Worm (Caenorhabditis elegans): ENCODE results near the gene F54B11.9.

Gene F54B11.9

DNA sequence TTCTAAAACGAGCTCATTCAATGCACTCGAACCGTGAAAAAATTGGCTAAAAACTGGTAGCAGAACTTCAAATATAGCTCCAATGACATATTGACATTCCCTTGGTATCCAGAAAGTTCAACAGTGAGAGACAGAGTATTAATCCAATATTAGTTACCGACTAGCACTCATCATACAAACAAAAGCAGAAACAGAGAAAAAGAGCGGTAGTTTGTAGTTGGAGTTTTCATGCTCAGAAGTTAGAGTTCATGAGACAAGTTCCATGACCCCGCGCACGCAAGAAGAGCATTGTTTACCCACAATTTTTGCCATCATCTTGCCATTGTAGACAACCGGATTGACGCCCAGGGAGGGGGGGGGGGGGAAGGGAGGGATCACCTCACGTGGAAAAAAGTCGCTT lies 48.9 kb downstream of the F54B11.9 start:
- TF ChIP-seq sdz-12 (GFP tag; optimal IDR thresholded peaks at IDR 0.05) = no peak
- TF ChIP-seq aly-2 (tag; optimal IDR thresholded peaks at IDR 0.05) = no peak
- TF ChIP-seq unc-62 (GFP tag; optimal IDR thresholded peaks at IDR 0.05 in 1 of 2) = peak in 1 of 2 experiments; percentile 55
- TF ChIP-seq unc-62 (tag; optimal IDR thresholded peaks at IDR 0.05) = no peak
- no peak for TF ChIP-seq nhr-11 (tag; optimal IDR thresholded peaks at IDR 0.05)

- no peak for TF ChIP-seq snpc-4 (tag; optimal IDR thresholded peaks at IDR 0.05)
- peak; percentile 52; the same call in 1 of the 2 replicates for TF ChIP-seq Y48G9A.11 (GFP tag; IDR thresholded peaks at IDR 0.05)
- TF ChIP-seq F26F4.8 (GFP tag; conservative IDR thresholded peaks at IDR 0.05) = 0 out of 2 replicates have a peak, but pooled peaks have one; percentile 38
- peak; percentile 11 for TF ChIP-seq hlh-11 (tag; optimal IDR thresholded peaks at IDR 0.05)
- no peak for TF ChIP-seq lin-15B (tag; optimal IDR thresholded peaks at IDR 0.05)
- peak; percentile 14; the same call in 1 of the 2 replicates for TF ChIP-seq hmg-1.1 (GFP tag; IDR thresholded peaks at IDR 0.05)
- TF ChIP-seq daf-16 (GFP tag; optimal IDR thresholded peaks at IDR 0.05) = peak in 1 of 2 experiments; percentile 10
- no peak for TF ChIP-seq daf-16 (tag; optimal IDR thresholded peaks at IDR 0.05)
- no peak for TF ChIP-seq hif-1 (tag; optimal IDR thresholded peaks at IDR 0.05)
- TF ChIP-seq dmd-6 (GFP tag; IDR thresholded peaks at IDR 0.05) = peak; percentile 34; the same call in 1 of the 2 replicates
- TF ChIP-seq dve-1 (tag; optimal IDR thresholded peaks at IDR 0.05; ENCODE audit: insufficient read depth) = peak; percentile 22
- peak; percentile 10 for TF ChIP-seq hlh-30 (tag; optimal IDR thresholded peaks at IDR 0.05; ENCODE audit: insufficient read depth)
- TF ChIP-seq lin-13 (GFP tag; optimal IDR thresholded peaks at IDR 0.05) = peak; percentile 20
- peak; percentile 23; the same call in 1 of the 2 replicates for TF ChIP-seq vab-7 (GFP tag; IDR thresholded peaks at IDR 0.05)
- TF ChIP-seq arid-1 (GFP tag; conservative IDR thresholded peaks at IDR 0.05) = peak; percentile 51; the same call in 1 of the 2 replicates
- TF ChIP-seq skn-1 (tag; optimal IDR thresholded peaks at IDR 0.05) = no peak
- TF ChIP-seq lin-38 (GFP tag; IDR thresholded peaks at IDR 0.05) = peak; percentile 61
- no peak for TF ChIP-seq dpl-1 (GFP tag; optimal IDR thresholded peaks at IDR 0.05)
- TF ChIP-seq mdl-1 (tag; optimal IDR thresholded peaks at IDR 0.05) = no peak
These were observed 50.4 kb downstream of the F54B11.9 start for ce11 chrX:13655769-13656168.

Measured in whole organism, L4 larva.